Fruit fly (Drosophila melanogaster) whole organism, embryonic: ENCODE results near the gene CG13138.

Source experiments
- Adf1 ChIP-seq: fragments of 200-800 bp; sonication (Bioruptor generic); IDR thresholded peaks from 2 replicates; pipeline ENCODE4 v1.3.6; 2022; ENCODE audit warnings: missing biosample characterization, missing genetic modification characterization
- Antp ChIP-seq: fragments of 200-800 bp; sonication (Bioruptor generic); optimal IDR thresholded peaks from 3 replicates; lab custom pipeline; 2016; ENCODE audit warnings: missing biosample characterization, missing genetic modification characterization
- Atf6 ChIP-seq: fragments of 200-800 bp; sonication (Bioruptor generic); IDR thresholded peaks from 2 replicates; pipeline ENCODE4 v1.3.6; 2022; ENCODE audit warnings: missing biosample characterization, missing genetic modification characterization
- B-H2 ChIP-seq: fragments of 200-800 bp; sonication (Bioruptor generic); optimal IDR thresholded peaks from 2 replicates; lab custom pipeline; 2018; ENCODE audit warnings: missing biosample characterization, mild to moderate bottlenecking, missing genetic modification characterization
- CG10147 ChIP-seq: fragments of 200-800 bp; sonication (Bioruptor generic); optimal IDR thresholded peaks from 2 replicates; lab custom pipeline; 2019; ENCODE audit warnings: missing biosample characterization, mild to moderate bottlenecking, missing genetic modification characterization, moderate library complexity
- CG10209 ChIP-seq: fragments of 200-800 bp; sonication (Bioruptor generic); optimal IDR thresholded peaks from 3 replicates; lab custom pipeline; 2017; ENCODE audit warnings: missing biosample characterization, mild to moderate bottlenecking, missing genetic modification characterization, missing genetic modification reagents
- CG10543 ChIP-seq: fragments of 200-800 bp; sonication (Bioruptor generic); optimal IDR thresholded peaks from 3 replicates; lab custom pipeline; 2017; ENCODE audit warnings: missing biosample characterization, mild to moderate bottlenecking, missing genetic modification characterization, moderate library complexity
- CG11456 ChIP-seq: fragments of 200-800 bp; sonication (Bioruptor generic); IDR thresholded peaks from 3 replicates; pipeline ENCODE4 v1.3.6; 2022; ENCODE audit warnings: missing biosample characterization, missing genetic modification characterization
- CG12942 ChIP-seq: fragments of 200-800 bp; sonication (Bioruptor generic); optimal IDR thresholded peaks from 3 replicates; lab custom pipeline; 2016; ENCODE audit warnings: missing biosample characterization, missing genetic modification characterization
- CG13287 ChIP-seq: fragments of 200-800 bp; sonication (Bioruptor generic); IDR thresholded peaks from 2 replicates; pipeline ENCODE4 v1.3.6; 2022; ENCODE audit warnings: missing biosample characterization, missing genetic modification characterization; ENCODE audit not compliant: partially characterized antibody
- CG14441 ChIP-seq: fragments of 200-800 bp; sonication (Bioruptor generic); IDR thresholded peaks from 2 replicates; pipeline ENCODE4 v1.3.6; 2022; ENCODE audit warnings: missing biosample characterization, missing genetic modification characterization
- CG14860 ChIP-seq: fragments of 200-800 bp; sonication (Bioruptor generic); IDR thresholded peaks from 3 replicates; pipeline ENCODE4 v1.3.6; 2022; ENCODE audit warnings: missing biosample characterization, missing genetic modification characterization; ENCODE audit not compliant: partially characterized antibody
- CG1602 ChIP-seq: fragments of 200-800 bp; sonication (Bioruptor generic); optimal IDR thresholded peaks from 3 replicates; lab custom pipeline; 2016; ENCODE audit warnings: missing biosample characterization, missing genetic modification characterization
- CG1603 ChIP-seq: fragments of 200-800 bp; sonication (Bioruptor generic); optimal IDR thresholded peaks from 2 replicates; lab custom pipeline; 2019; ENCODE audit warnings: missing biosample characterization, mild to moderate bottlenecking, missing genetic modification characterization, moderate library complexity
- CG2120 ChIP-seq: fragments of 200-800 bp; sonication (Bioruptor generic); optimal IDR thresholded peaks from 3 replicates; lab custom pipeline; 2016; ENCODE audit warnings: missing biosample characterization, missing genetic modification characterization
- CG2129 ChIP-seq: fragments of 200-800 bp; sonication (Bioruptor generic); IDR thresholded peaks from 2 replicates; pipeline ENCODE4 v1.3.6; 2022; ENCODE audit warnings: missing biosample characterization, missing genetic modification characterization; ENCODE audit not compliant: partially characterized antibody
- CG2202 ChIP-seq: fragments of 200-800 bp; sonication (Bioruptor generic); optimal IDR thresholded peaks from 2 replicates; lab custom pipeline; 2018; ENCODE audit warnings: missing biosample characterization, mild to moderate bottlenecking, missing genetic modification characterization
- CG8359 ChIP-seq: fragments of 200-800 bp; sonication (Bioruptor generic); optimal IDR thresholded peaks from 2 replicates; lab custom pipeline; 2017; ENCODE audit warnings: missing biosample characterization, mild to moderate bottlenecking, missing genetic modification characterization, borderline replicate concordance
- Doc3 ChIP-seq: fragments of 200-800 bp; sonication (Bioruptor generic); IDR thresholded peaks from 3 replicates; pipeline ENCODE4 v1.3.6; 2022; ENCODE audit warnings: missing biosample characterization, missing genetic modification characterization; ENCODE audit not compliant: partially characterized antibody
- Ets97D ChIP-seq: fragments of 200-800 bp; sonication (Bioruptor generic); optimal IDR thresholded peaks from 3 replicates; lab custom pipeline; 2016; ENCODE audit warnings: missing biosample characterization, missing genetic modification characterization
- HmgZ ChIP-seq: fragments of 200-800 bp; sonication (Bioruptor generic); optimal IDR thresholded peaks from 2 replicates; lab custom pipeline; 2018; ENCODE audit warnings: missing biosample characterization, mild to moderate bottlenecking, missing genetic modification characterization
- Med ChIP-seq: fragments of 200-800 bp; sonication (Bioruptor generic); peaks from one replicate; lab custom pipeline; 2016; ENCODE audit warnings: missing biosample characterization, missing genetic modification characterization, mild to moderate bottlenecking, inconsistent platforms, moderate library complexity
- NC2α ChIP-seq: fragments of 200-800 bp; sonication (Bioruptor generic); optimal IDR thresholded peaks from 2 replicates; lab custom pipeline; 2016; ENCODE audit warnings: missing biosample characterization, missing genetic modification characterization
- Six4 ChIP-seq: fragments of 200-800 bp; sonication (Bioruptor generic); optimal IDR thresholded peaks from 2 replicates; lab custom pipeline; 2016; ENCODE audit warnings: missing biosample characterization, missing genetic modification characterization
- Ssrp ChIP-seq: fragments of 200-800 bp; sonication (Bioruptor generic); optimal IDR thresholded peaks from 2 replicates; lab custom pipeline; 2018; ENCODE audit warnings: missing biosample characterization, mild to moderate bottlenecking, missing genetic modification characterization, moderate library complexity
- Vsx1 ChIP-seq: fragments of 200-800 bp; sonication (Bioruptor generic); optimal IDR thresholded peaks from 2 replicates; lab custom pipeline; 2017; ENCODE audit warnings: missing biosample characterization, mild to moderate bottlenecking, missing genetic modification characterization, missing genetic modification reagents
- ase ChIP-seq: fragments of 200-800 bp; sonication (Bioruptor generic); IDR thresholded peaks from 3 replicates; pipeline ENCODE4 v1.3.6; 2022; ENCODE audit warnings: missing biosample characterization, missing genetic modification characterization
- bbx ChIP-seq: fragments of 200-800 bp; sonication (Bioruptor generic); IDR thresholded peaks from 2 replicates; pipeline ENCODE4 v1.3.6; 2022; ENCODE audit warnings: missing biosample characterization, missing genetic modification characterization; ENCODE audit not compliant: partially characterized antibody
- cato ChIP-seq: fragments of 200-800 bp; sonication (Bioruptor generic); optimal IDR thresholded peaks from 2 replicates; lab custom pipeline; 2016; ENCODE audit warnings: missing biosample characterization, missing genetic modification characterization, borderline replicate concordance
- caup ChIP-seq: fragments of 200-800 bp; sonication (Bioruptor generic); optimal IDR thresholded peaks from 3 replicates; lab custom pipeline; 2017; ENCODE audit warnings: missing biosample characterization, mild to moderate bottlenecking, missing genetic modification characterization, moderate library complexity; ENCODE audit not compliant: severe bottlenecking
- disco-r ChIP-seq: fragments of 200-800 bp; sonication (Bioruptor generic); optimal IDR thresholded peaks from 2 replicates; lab custom pipeline; 2016; ENCODE audit warnings: missing biosample characterization, missing genetic modification characterization
- dpn ChIP-seq, 2 experiments: fragments of 200-800 bp; sonication (Bioruptor generic); optimal IDR thresholded peaks; 3 replicates each; lab custom pipeline; 2016; ENCODE audit warnings: missing biosample characterization in 2 of 2, missing genetic modification characterization in 2 of 2
- dysf ChIP-seq: fragments of 200-800 bp; sonication (Bioruptor generic); IDR thresholded peaks from 3 replicates; pipeline ENCODE4 v1.3.6; 2022; ENCODE audit warnings: missing biosample characterization, missing genetic modification characterization
- gfzf ChIP-seq: fragments of 200-800 bp; sonication (Bioruptor generic); optimal IDR thresholded peaks from 2 replicates; lab custom pipeline; 2016; ENCODE audit warnings: missing biosample characterization, mild to moderate bottlenecking, missing genetic modification characterization, moderate library complexity
- gsb-n ChIP-seq: fragments of 200-800 bp; sonication (Bioruptor generic); optimal IDR thresholded peaks from 3 replicates; lab custom pipeline; 2018; ENCODE audit warnings: missing biosample characterization, mild to moderate bottlenecking, missing genetic modification characterization
- h ChIP-seq: fragments of >200 bp; optimal IDR thresholded peaks from 2 replicates; lab custom pipeline; 2017
- kay ChIP-seq: fragments of 200-800 bp; sonication (Bioruptor generic); optimal IDR thresholded peaks from 2 replicates; lab custom pipeline; 2016; ENCODE audit warnings: missing biosample characterization, missing genetic modification characterization
- mam ChIP-seq: fragments of 200-800 bp; sonication (Bioruptor generic); optimal IDR thresholded peaks from 3 replicates; lab custom pipeline; 2016; ENCODE audit warnings: missing biosample characterization, missing genetic modification characterization
- nerfin-1 ChIP-seq: fragments of 200-800 bp; sonication (Bioruptor generic); optimal IDR thresholded peaks from 3 replicates; lab custom pipeline; 2019; ENCODE audit warnings: missing biosample characterization, mild to moderate bottlenecking, missing genetic modification characterization, moderate library complexity
- phol ChIP-seq: fragments of 200-800 bp; sonication (Bioruptor generic); optimal IDR thresholded peaks from 3 replicates; lab custom pipeline; 2018; ENCODE audit warnings: missing biosample characterization, mild to moderate bottlenecking, missing genetic modification characterization, moderate library complexity
- pros ChIP-seq: fragments of 200-800 bp; sonication (Bioruptor generic); optimal IDR thresholded peaks from 3 replicates; lab custom pipeline; 2019; ENCODE audit warnings: missing biosample characterization, mild to moderate bottlenecking, missing genetic modification characterization, moderate library complexity
- repo ChIP-seq: fragments of 200-800 bp; sonication (Bioruptor generic); optimal IDR thresholded peaks from 2 replicates; lab custom pipeline; 2016; ENCODE audit warnings: missing biosample characterization, missing genetic modification characterization
- salm ChIP-seq: fragments of 200-800 bp; sonication (Bioruptor generic); optimal IDR thresholded peaks from 2 replicates; lab custom pipeline; 2018; ENCODE audit warnings: missing biosample characterization, mild to moderate bottlenecking, missing genetic modification characterization
- stc ChIP-seq: fragments of 200-800 bp; sonication (Bioruptor generic); IDR thresholded peaks from 2 replicates; pipeline ENCODE4 v1.3.6; 2022; ENCODE audit warnings: missing biosample characterization, missing genetic modification characterization
- tgo ChIP-seq: fragments of 200-800 bp; sonication (Bioruptor generic); IDR thresholded peaks from 3 replicates; pipeline ENCODE4 v1.3.6; 2022; ENCODE audit warnings: missing biosample characterization, missing genetic modification characterization
- tup ChIP-seq: fragments of 200-800 bp; sonication (Bioruptor generic); optimal IDR thresholded peaks from 2 replicates; lab custom pipeline; 2016; ENCODE audit warnings: missing biosample characterization, mild to moderate bottlenecking, missing genetic modification characterization, moderate library complexity
- wdn ChIP-seq: fragments of 200-800 bp; sonication (Bioruptor generic); IDR thresholded peaks from 2 replicates; pipeline ENCODE4 v1.3.6; 2022; ENCODE audit warnings: missing biosample characterization, missing genetic modification characterization
- zen ChIP-seq: fragments of 200-800 bp; sonication (Bioruptor generic); optimal IDR thresholded peaks from 3 replicates; lab custom pipeline; 2018; ENCODE audit warnings: missing biosample characterization, mild to moderate bottlenecking, missing genetic modification characterization, moderate library complexity

CG13138 gene

dm6 chr2L:10306518-10307260 is 4.9 kb upstream of the CG13138 start, which contains the start of the genes CG5390 and CG4968 (continued):
- TF ChIP-seq CG14860 (GFP tag; lab: Robert Waterston, UW) = no peak
- peak; percentile 2 for TF ChIP-seq mam (GFP tag; lab: Kevin White, UChicago)
- TF ChIP-seq ase = peak; percentile 49; the same call in 1 of the 3 replicates
- TF ChIP-seq Vsx1 (GFP tag; lab: Kevin White, UChicago) = peak; percentile 57
- peak; percentile 52 for TF ChIP-seq CG12942 (GFP tag; lab: Kevin White, UChicago)
- TF ChIP-seq CG10209 (GFP tag; lab: Kevin White, UChicago) = peak; percentile 59
- TF ChIP-seq CG1603 (tag; lab: Kevin White, UChicago) = peak; percentile 71
- TF ChIP-seq CG10543 = peak; percentile 70
- peak; percentile 8 for TF ChIP-seq CG1602 (GFP tag; lab: Kevin White, UChicago)
- peak; percentile 55; the same call in 1 of the 3 replicates for TF ChIP-seq dysf (GFP tag; lab: Robert Waterston, UW)
- no peak for TF ChIP-seq repo (GFP tag; lab: Kevin White, UChicago)
- TF ChIP-seq Med (GFP tag; lab: Kevin White, UChicago) = peak; percentile 87
- TF ChIP-seq phol (tag; lab: Kevin White, UChicago) = peak; percentile 70
- TF ChIP-seq NC2α (GFP tag; lab: Kevin White, UChicago) = no peak
- peak; percentile 73 for TF ChIP-seq CG13287 (GFP tag; lab: Robert Waterston, UW)
- TF ChIP-seq zen = peak; percentile 33
- peak; percentile 61 for TF ChIP-seq caup
- TF ChIP-seq stc (GFP tag; lab: Robert Waterston, UW) = peak; percentile 53; the same call in 1 of the 2 replicates
- TF ChIP-seq Ets97D (GFP tag; lab: Kevin White, UChicago) = peak; percentile 77
- TF ChIP-seq dpn (GFP tag; optimal IDR thresholded peaks at IDR 0.05; lab: Kevin White, UChicago) = peak; percentile 44 to 69
- peak; percentile 45; the same call in 1 of the 3 replicates for TF ChIP-seq tgo (GFP tag; lab: Robert Waterston, UW)
- no peak for TF ChIP-seq h
- peak; percentile 49 for TF ChIP-seq Ssrp (tag; lab: Kevin White, UChicago)
- TF ChIP-seq tup (GFP tag; lab: Kevin White, UChicago) = peak; percentile 35
- peak; percentile 33 for TF ChIP-seq kay
- peak; percentile 17 for TF ChIP-seq CG2202 (tag; lab: Kevin White, UChicago)
- peak; percentile 71 for TF ChIP-seq B-H2
- peak; percentile 6 for TF ChIP-seq Antp (GFP tag; lab: Kevin White, UChicago)
- no peak for TF ChIP-seq CG2129 (GFP tag; lab: Robert Waterston, UW)
- TF ChIP-seq Atf6 (GFP tag; lab: Robert Waterston, UW) = peak; percentile 75; the same call in 1 of the 2 replicates
- peak; percentile 38; the same call in 1 of the 2 replicates for TF ChIP-seq wdn (GFP tag; lab: Robert Waterston, UW)
- peak; percentile 19 for TF ChIP-seq cato (GFP tag; lab: Kevin White, UChicago)
- TF ChIP-seq gfzf (GFP tag; lab: Kevin White, UChicago) = peak; percentile 33
- TF ChIP-seq salm (tag; lab: Kevin White, UChicago) = peak; percentile 58
- TF ChIP-seq pros (GFP tag; lab: Kevin White, UChicago) = peak; percentile 61
- no peak for TF ChIP-seq Doc3 (GFP tag; lab: Robert Waterston, UW)
- no peak for TF ChIP-seq CG8359 (GFP tag; lab: Kevin White, UChicago)
- peak; percentile 75 for TF ChIP-seq CG2120 (GFP tag; lab: Kevin White, UChicago)
- TF ChIP-seq Adf1 (GFP tag; lab: Robert Waterston, UW) = peak; percentile 48
- peak; percentile 16; the same call in 1 of the 3 replicates for TF ChIP-seq CG11456 (GFP tag; lab: Robert Waterston, UW)
- peak; percentile 10 for TF ChIP-seq disco-r (GFP tag; lab: Kevin White, UChicago)
- TF ChIP-seq CG10147 (GFP tag; lab: Kevin White, UChicago) = peak; percentile 70
- peak; percentile 72 for TF ChIP-seq bbx (GFP tag; lab: Robert Waterston, UW)
- peak; percentile 28; the same call in 1 of the 2 replicates for TF ChIP-seq CG14441 (GFP tag; lab: Robert Waterston, UW)
- peak; percentile 60 for TF ChIP-seq nerfin-1 (tag; lab: Kevin White, UChicago)
- TF ChIP-seq HmgZ (tag; lab: Kevin White, UChicago) = peak; percentile 68
- peak; percentile 18 for TF ChIP-seq Six4 (GFP tag; lab: Kevin White, UChicago)
- no peak for TF ChIP-seq gsb-n (tag; lab: Kevin White, UChicago)
